Worm (Caenorhabditis elegans): Measurements from ENCODE around the gene clec-56.
A peak's percentile ranks its signal among the peaks of the same experiment; 100 is the strongest.

DNA sequence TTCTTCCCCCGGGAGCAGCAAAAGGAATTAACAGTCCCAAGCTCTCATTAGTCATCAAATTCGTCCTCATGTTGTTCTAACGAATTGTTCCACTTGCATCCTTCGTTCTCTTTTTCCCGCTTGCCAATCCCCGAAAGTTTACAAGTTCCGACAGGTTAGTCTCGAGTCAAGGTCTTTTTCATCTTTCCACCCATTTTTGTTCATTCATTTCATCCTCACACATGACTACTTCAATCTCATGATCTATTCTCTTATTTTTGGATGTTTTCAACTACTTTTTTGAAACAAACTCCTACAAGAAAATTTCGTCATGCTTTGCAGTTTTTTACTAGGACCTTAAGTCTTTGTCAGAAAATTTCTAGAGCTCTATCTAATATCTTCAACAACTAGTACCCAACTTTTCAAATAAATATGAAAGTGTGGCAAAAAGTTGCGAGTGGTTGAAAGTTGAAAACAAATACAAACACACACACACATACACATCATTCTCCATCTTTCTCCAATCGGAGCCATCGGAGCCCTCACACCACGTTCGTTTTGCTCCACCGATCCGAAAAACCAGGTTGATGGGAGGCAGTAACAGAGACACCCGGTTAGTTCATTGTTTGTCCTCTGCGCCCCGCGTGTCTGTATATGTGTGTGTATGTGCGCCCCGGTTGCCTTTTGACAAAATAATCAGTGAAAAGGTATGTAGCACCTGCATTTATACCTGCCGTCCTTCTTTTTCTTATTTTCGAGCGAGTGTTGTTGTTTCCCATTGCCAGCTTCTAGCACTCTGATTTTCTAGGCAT, 25.1 kb downstream of the clec-56 start:
- TF ChIP-seq ces-1 (GFP tag; optimal IDR thresholded peaks at IDR 0.05) (no peak), mls-2 (tag; optimal IDR thresholded peaks at IDR 0.05) (no peak), blmp-1 (tag; optimal IDR thresholded peaks at IDR 0.05) (no peak), pha-4 (tag; optimal IDR thresholded peaks at IDR 0.05) (no peak), drap-1 (GFP tag; optimal IDR thresholded peaks at IDR 0.05) (peak; percentile 23), nhr-28 (tag; optimal IDR thresholded peaks at IDR 0.05) (no peak), nhr-76 (tag; optimal IDR thresholded peaks at IDR 0.05) (no peak), unc-62 (GFP tag; optimal IDR thresholded peaks at IDR 0.05) (no peak)

Data from whole organism, mixed stage, embryonic.